Fruit fly (Drosophila melanogaster): ENCODE measurements around the gene cl.

DNA sequence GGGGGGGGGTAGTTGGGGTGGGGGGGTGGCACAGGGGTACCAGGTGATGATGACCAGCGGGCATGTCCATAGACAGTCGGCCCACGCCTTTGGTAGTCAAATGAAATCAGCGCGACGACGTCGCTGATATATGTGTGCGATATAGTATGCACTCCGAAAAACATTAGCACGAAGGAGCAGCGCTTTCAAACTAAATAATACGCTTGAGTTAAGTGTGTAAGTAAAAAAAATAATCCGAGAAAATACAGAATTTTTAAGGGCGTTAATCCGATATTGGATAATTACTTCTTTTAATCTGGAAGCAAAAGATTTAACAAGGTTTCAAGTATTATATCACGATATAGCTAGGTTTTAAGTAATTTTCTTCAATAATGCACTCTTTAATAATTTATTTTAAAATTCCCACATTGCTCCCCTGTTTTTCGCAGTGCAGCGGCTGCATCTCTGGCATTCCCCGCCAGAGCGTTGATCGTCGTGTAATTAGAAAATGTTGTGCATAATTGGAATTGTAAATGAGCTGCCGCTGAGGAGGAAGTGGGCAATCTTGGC is 25.1 kb upstream of the cl start:
- no peak for TF ChIP-seq CG9705 (GFP tag; optimal IDR thresholded peaks at IDR 0.05)
- TF ChIP-seq Hr78 (GFP tag; optimal IDR thresholded peaks at IDR 0.05): no peak
- TF ChIP-seq woc (GFP tag; optimal IDR thresholded peaks at IDR 0.05): no peak
- no peak for TF ChIP-seq usp (GFP tag; optimal IDR thresholded peaks at IDR 0.05)
- no peak for TF ChIP-seq lola (GFP tag; optimal IDR thresholded peaks at IDR 0.05)
- TF ChIP-seq OdsH (GFP tag; optimal IDR thresholded peaks at IDR 0.05): no peak
- no peak for TF ChIP-seq Abd-B (GFP tag; optimal IDR thresholded peaks at IDR 0.05)
- TF ChIP-seq pan (optimal IDR thresholded peaks at IDR 0.05): no peak
- TF ChIP-seq dmrt93B (GFP tag; optimal IDR thresholded peaks at IDR 0.05): no peak
- no peak for TF ChIP-seq CrebA (GFP tag; optimal IDR thresholded peaks at IDR 0.05; ENCODE audit: borderline replicate concordance)
- TF ChIP-seq fru (GFP tag; optimal IDR thresholded peaks at IDR 0.05): no peak

Measured in whole organism, wandering third instar larva.